Fruit fly (Drosophila melanogaster): ENCODE results near the gene CG13894.

- TF ChIP-seq EcR (GFP tag; optimal IDR thresholded peaks at IDR 0.05): no peak
- TF ChIP-seq psq (optimal IDR thresholded peaks at IDR 0.05): no peak
Measured at dm6 chr3L:745222-745942, 46.4 kb upstream of the CG13894 start.
